Worm (Caenorhabditis elegans): Measurements from ENCODE around the gene clh-3.

Gene clh-3

ce11 chrII:7186117-7186516 is 39.6 kb downstream of the clh-3 start:
- TF ChIP-seq nhr-80 (tag; optimal IDR thresholded peaks at IDR 0.05): no peak
- no peak for TF ChIP-seq xnd-1 (tag; optimal IDR thresholded peaks at IDR 0.05)

DNA sequence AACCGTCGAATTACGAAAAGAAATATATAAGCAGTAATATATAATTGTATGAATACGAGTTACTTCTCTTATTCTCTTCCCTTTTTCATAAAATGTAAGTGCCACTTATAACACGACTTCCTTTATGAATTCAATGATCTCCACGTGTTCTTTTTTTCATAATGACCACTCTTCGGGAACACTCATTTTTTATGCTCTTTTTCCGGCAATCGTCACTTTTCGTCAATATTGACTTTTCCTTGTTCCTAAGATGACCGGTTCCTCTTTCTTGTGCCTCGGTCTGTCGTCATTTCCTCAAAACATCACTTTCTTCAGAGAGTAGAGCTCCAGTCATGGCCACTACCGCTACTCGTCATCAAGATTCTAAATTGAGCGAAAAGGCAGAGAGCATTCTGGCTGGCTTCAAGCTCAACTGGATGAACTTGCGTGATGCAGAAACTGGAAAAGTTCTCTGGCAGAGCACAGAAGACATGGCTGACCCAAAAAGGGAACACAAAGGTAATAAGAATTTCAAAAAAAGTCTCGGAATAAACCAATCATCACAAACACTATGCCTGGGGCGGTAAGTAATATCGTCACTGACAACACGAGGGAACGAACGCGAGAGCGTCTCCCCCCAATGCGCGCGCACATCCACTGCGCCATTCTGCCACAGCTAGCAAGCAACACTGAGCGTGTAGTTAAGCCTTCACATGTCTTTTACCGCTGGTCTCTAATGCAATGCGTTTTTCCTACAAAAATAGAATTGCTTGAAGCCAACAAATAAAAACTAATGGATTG is 42.0 kb downstream of the clh-3 start, which contains the start of gene pdl-1:
pdl-1 (plus strand) TSS at position 309 of the 780 bp plus-strand sequence.
- TF ChIP-seq ztf-25 (GFP tag; IDR thresholded peaks at IDR 0.05): peak; percentile 84; the same call in 1 of the 2 replicates
- TF ChIP-seq chd-7 (tag; optimal IDR thresholded peaks at IDR 0.05): peak; percentile 86
- peak; percentile 72 for TF ChIP-seq repo-1 (tag; optimal IDR thresholded peaks at IDR 0.05)
- TF ChIP-seq K12H6.12 (tag; optimal IDR thresholded peaks at IDR 0.05): peak; percentile 77
- TF ChIP-seq C17E4.6 (GFP tag; IDR thresholded peaks at IDR 0.05): peak; percentile 63; the same call in 1 of the 2 replicates
- TF ChIP-seq madf-6 (GFP tag; IDR thresholded peaks at IDR 0.05): peak; percentile 73; the same call in 1 of the 2 replicates
- no peak for TF ChIP-seq ama-1 (optimal IDR thresholded peaks at IDR 0.05)
- TF ChIP-seq ama-1 (GFP tag; optimal IDR thresholded peaks at IDR 0.05): peak; percentile 87 to 93
- peak; percentile 62 for TF ChIP-seq ets-4 (GFP tag; optimal IDR thresholded peaks at IDR 0.05)
- TF ChIP-seq attf-5 (GFP tag; optimal IDR thresholded peaks at IDR 0.05): peak; percentile 82
- TF ChIP-seq fkh-3 (tag; optimal IDR thresholded peaks at IDR 0.05): peak; percentile 71
- peak; percentile 64 for TF ChIP-seq unc-130 (GFP tag; optimal IDR thresholded peaks at IDR 0.05)
- TF ChIP-seq hrde-1 (tag; optimal IDR thresholded peaks at IDR 0.05; ENCODE audit: borderline replicate concordance): peak; percentile 83
- TF ChIP-seq rcor-1 (GFP tag; IDR thresholded peaks at IDR 0.05): peak; percentile 67
- peak; percentile 76 for TF ChIP-seq somi-1 (GFP tag; optimal IDR thresholded peaks at IDR 0.05)
- peak; percentile 91 for TF ChIP-seq ceh-40 (GFP tag; IDR thresholded peaks at IDR 0.05)
- TF ChIP-seq akir-1 (GFP tag; optimal IDR thresholded peaks at IDR 0.05): peak; percentile 73
- TF ChIP-seq madf-10 (tag; optimal IDR thresholded peaks at IDR 0.05): peak; percentile 86
- no peak for TF ChIP-seq Y67H2A.10 (GFP tag; conservative IDR thresholded peaks at IDR 0.05)
- peak; percentile 50; the same call in 1 of the 2 replicates for TF ChIP-seq hsf-1 (GFP tag; IDR thresholded peaks at IDR 0.05)
- peak; percentile 91 for TF ChIP-seq Y56A3A.18 (GFP tag; IDR thresholded peaks at IDR 0.05)
- peak; percentile 72; the same call in 1 of the 2 replicates for TF ChIP-seq Y79H2A.3 (GFP tag; conservative IDR thresholded peaks at IDR 0.05)
- TF ChIP-seq F33H1.4 (GFP tag; IDR thresholded peaks at IDR 0.05): peak; percentile 47; the same call in 1 of the 2 replicates
- peak; percentile 83 for TF ChIP-seq ceh-27 (GFP tag; optimal IDR thresholded peaks at IDR 0.05)
- TF ChIP-seq ztf-18 (tag; optimal IDR thresholded peaks at IDR 0.05): peak; percentile 80
- peak; percentile 71; the same call in 1 of the 2 replicates for TF ChIP-seq K11D2.4 (GFP tag; IDR thresholded peaks at IDR 0.05)
- peak; percentile 86 for TF ChIP-seq B0261.1 (tag; optimal IDR thresholded peaks at IDR 0.05)
- no peak for TF ChIP-seq sdz-38 (tag; optimal IDR thresholded peaks at IDR 0.05)
- TF ChIP-seq ceh-79 (tag; optimal IDR thresholded peaks at IDR 0.05): peak; percentile 91
- TF ChIP-seq F55B11.4 (tag; optimal IDR thresholded peaks at IDR 0.05; ENCODE audit: borderline replicate concordance, insufficient read depth): no peak
- TF ChIP-seq dpl-1 (GFP tag; optimal IDR thresholded peaks at IDR 0.05): no peak
- peak; percentile 95 for TF ChIP-seq cebp-2 (GFP tag; IDR thresholded peaks at IDR 0.05)
- peak; percentile 86 for TF ChIP-seq zim-3 (tag; optimal IDR thresholded peaks at IDR 0.05)
- TF ChIP-seq F49E8.2 (tag; optimal IDR thresholded peaks at IDR 0.05; ENCODE audit: insufficient read depth): no peak
- TF ChIP-seq lir-1 (GFP tag; conservative IDR thresholded peaks at IDR 0.05): peak; percentile 71; the same call in 1 of the 2 replicates
- no peak for TF ChIP-seq nfya-1 (tag; optimal IDR thresholded peaks at IDR 0.05; ENCODE audit: borderline replicate concordance, insufficient read depth)
- peak; percentile 88 for TF ChIP-seq nfyb-1 (GFP tag; IDR thresholded peaks at IDR 0.05)
- peak; percentile 51 for TF ChIP-seq ztf-3 (GFP tag; optimal IDR thresholded peaks at IDR 0.05)
- peak; percentile 57 for TF ChIP-seq mel-28 (tag; optimal IDR thresholded peaks at IDR 0.05; ENCODE audit: borderline replicate concordance)
- TF ChIP-seq pha-4 (tag; optimal IDR thresholded peaks at IDR 0.05): no peak
- no peak for TF ChIP-seq unc-62 (GFP tag; optimal IDR thresholded peaks at IDR 0.05)
- peak; percentile 59 for TF ChIP-seq B0035.1 (tag; optimal IDR thresholded peaks at IDR 0.05)
- TF ChIP-seq ztf-26 (tag; optimal IDR thresholded peaks at IDR 0.05): peak; percentile 73
- TF ChIP-seq ceh-100 (GFP tag; IDR thresholded peaks at IDR 0.05): peak; percentile 77
